Worm (Caenorhabditis elegans): Measurements from ENCODE around the gene hacd-1.

Gene hacd-1

DNA sequence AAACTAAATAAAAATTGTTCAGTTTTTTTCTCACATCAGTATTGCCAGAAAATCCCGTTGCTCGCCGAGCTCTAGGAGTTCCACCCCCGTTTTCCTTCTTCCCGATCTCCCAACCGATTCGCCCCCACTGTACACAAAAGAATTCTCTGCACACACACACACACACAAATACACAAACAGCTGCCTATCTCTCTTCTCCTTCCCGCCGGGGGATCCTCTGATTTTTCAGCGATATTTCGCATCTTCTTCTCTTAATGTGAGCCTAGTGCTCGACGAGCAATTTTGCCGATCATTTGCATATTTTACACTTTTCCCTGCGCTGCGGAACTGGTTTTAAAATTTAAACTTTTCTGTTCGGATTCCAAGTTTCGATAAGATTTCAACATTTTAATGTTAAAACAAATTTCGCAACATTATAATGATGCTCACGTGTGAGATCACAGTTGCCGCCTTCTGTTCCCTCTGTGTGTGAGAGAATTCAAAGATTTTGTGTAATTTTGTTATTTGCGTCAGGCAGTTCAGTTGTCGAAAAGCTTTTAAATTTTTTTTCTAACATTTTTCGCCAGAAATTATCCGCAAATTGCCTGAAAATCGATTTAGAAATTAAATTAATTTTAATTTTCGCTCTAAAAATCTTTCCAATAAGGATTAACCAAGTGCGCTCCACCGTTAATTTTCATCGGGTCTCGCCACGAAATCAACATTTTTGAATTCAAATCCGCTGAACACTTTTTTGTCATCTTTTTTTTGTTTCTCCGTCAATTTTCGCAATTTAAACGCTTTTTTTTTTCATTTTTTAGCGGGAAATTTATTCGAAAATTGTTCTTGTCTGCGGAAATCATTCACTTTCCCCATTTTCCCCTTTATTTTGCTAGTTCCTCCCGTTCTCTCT is 11.2 kb downstream of the hacd-1 start (continued):
- TF ChIP-seq hlh-17 (GFP tag; optimal IDR thresholded peaks at IDR 0.05; ENCODE audit: borderline replicate concordance) (no peak), ceh-63 (GFP tag; optimal IDR thresholded peaks at IDR 0.05) (no peak), efl-3 (GFP tag; optimal IDR thresholded peaks at IDR 0.05) (no peak), tlp-1 (tag; optimal IDR thresholded peaks at IDR 0.05) (no peak), irx-1 (tag; optimal IDR thresholded peaks at IDR 0.05) (peak; percentile 30), elt-2 (tag; optimal IDR thresholded peaks at IDR 0.05) (no peak), pax-3 (tag; optimal IDR thresholded peaks at IDR 0.05) (no peak), ceh-88 (GFP tag; IDR thresholded peaks at IDR 0.05) (peak; percentile 43; the same call in 1 of the 2 replicates), nhr-85 (tag) (peak; percentile 83), unc-86 (tag; optimal IDR thresholded peaks at IDR 0.05) (peak; percentile 57), ztf-4 (tag; optimal IDR thresholded peaks at IDR 0.05) (no peak), nhr-237 (tag; optimal IDR thresholded peaks at IDR 0.05) (no peak), fos-1 (tag; optimal IDR thresholded peaks at IDR 0.05) (no peak), nhr-19 (GFP tag; conservative IDR thresholded peaks at IDR 0.05) (peak; percentile 60), isw-1 (GFP tag; IDR thresholded peaks at IDR 0.05) (peak; percentile 64), hlh-4 (tag; optimal IDR thresholded peaks at IDR 0.05) (no peak), mab-9 (GFP tag; IDR thresholded peaks at IDR 0.05) (no peak), lin-35 (GFP tag; optimal IDR thresholded peaks at IDR 0.05) (peak; percentile 94 to 95), C34B4.2 (tag; optimal IDR thresholded peaks at IDR 0.05) (no peak), nhr-47 (tag; optimal IDR thresholded peaks at IDR 0.05) (peak; percentile 83), sup-37 (GFP tag; optimal IDR thresholded peaks at IDR 0.05) (peak; percentile 23), aha-1 (tag; optimal IDR thresholded peaks at IDR 0.05) (no peak), skn-1 (tag; optimal IDR thresholded peaks at IDR 0.05) (peak; percentile 85), snu-23 (GFP tag; optimal IDR thresholded peaks at IDR 0.05) (peak; percentile 79), unc-98 (GFP tag; IDR thresholded peaks at IDR 0.05) (no peak), unc-130 (tag; optimal IDR thresholded peaks at IDR 0.05) (peak; percentile 43), swsn-7 (tag; optimal IDR thresholded peaks at IDR 0.05) (peak; percentile 71), sptf-1 (tag; optimal IDR thresholded peaks at IDR 0.05) (no peak), lin-39 (tag; optimal IDR thresholded peaks at IDR 0.05) (peak; percentile 12), ceh-8 (GFP tag; optimal IDR thresholded peaks at IDR 0.05) (peak; percentile 18), ztf-11 (tag; optimal IDR thresholded peaks at IDR 0.05) (peak in 1 of 2 experiments; percentile 20), mep-1 (tag; optimal IDR thresholded peaks at IDR 0.05) (peak; percentile 86), dsc-1 (tag; optimal IDR thresholded peaks at IDR 0.05) (peak; percentile 69), elt-3 (tag; optimal IDR thresholded peaks at IDR 0.05) (peak in 2 of 6 experiments; percentile 41 to 53), xbp-1 (tag; optimal IDR thresholded peaks at IDR 0.05) (peak; percentile 60), unc-62 (GFP tag; optimal IDR thresholded peaks at IDR 0.05) (no peak), ceh-90 (tag; optimal IDR thresholded peaks at IDR 0.05) (no peak), lin-15B (tag; optimal IDR thresholded peaks at IDR 0.05) (peak; percentile 86), zip-4 (GFP tag; optimal IDR thresholded peaks at IDR 0.05) (peak; percentile 21), alr-1 (tag; optimal IDR thresholded peaks at IDR 0.05; ENCODE audit: borderline replicate concordance) (no peak), nhr-11 (tag; optimal IDR thresholded peaks at IDR 0.05) (no peak), Y116A8C.19 (tag; optimal IDR thresholded peaks at IDR 0.05; ENCODE audit: borderline replicate concordance) (no peak)

DNA sequence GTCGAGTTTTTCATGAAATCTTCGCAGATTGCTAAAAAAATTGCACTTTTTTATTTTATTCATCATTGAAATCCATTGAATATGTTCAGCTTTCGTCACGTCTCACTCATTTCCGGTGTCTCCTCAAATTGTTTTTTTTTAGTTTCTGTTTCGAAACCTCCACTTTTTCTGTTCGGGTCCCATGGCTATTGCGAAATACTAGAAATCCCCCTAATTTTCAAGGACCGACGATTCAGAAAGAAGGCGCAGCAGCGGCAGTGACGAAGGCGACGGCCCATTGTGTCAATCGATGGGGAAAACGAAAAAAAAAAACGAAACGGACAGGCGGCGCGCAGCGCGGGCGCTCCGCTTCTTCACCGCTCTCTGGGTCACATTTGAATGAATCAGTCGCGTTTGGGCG is 11.8 kb downstream of the hacd-1 start:
- TF ChIP-seq skn-1 (tag; optimal IDR thresholded peaks at IDR 0.05) (peak; percentile 10), zip-4 (GFP tag; optimal IDR thresholded peaks at IDR 0.05) (peak; percentile 58), ztf-11 (tag; optimal IDR thresholded peaks at IDR 0.05) (no peak)
